Worm (Caenorhabditis elegans) whole organism, late embryonic: ENCODE results near the gene acy-1.

Experiments used
- T23F11.4 ChIP-seq: fragments of 200-800 bp; sonication (Bioruptor generic); optimal IDR thresholded peaks from 2 replicates; lab custom pipeline; 2018; ENCODE audit warnings: mild to moderate bottlenecking, missing genetic modification characterization, missing compliant biosample characterization
- ceh-6 ChIP-seq: fragments of 200-800 bp; sonication (Bioruptor generic); optimal IDR thresholded peaks from 2 replicates; lab custom pipeline; 2018; ENCODE audit warnings: mild to moderate bottlenecking, missing genetic modification characterization, missing compliant biosample characterization
- dve-1 ChIP-seq: sonication (generic microtip); optimal IDR thresholded peaks from 2 replicates; lab custom pipeline; 2017; ENCODE audit warnings: antibody characterized with exemption, mild to moderate bottlenecking, missing genetic modification characterization, missing compliant biosample characterization
- elt-2 ChIP-seq: sonication (generic microtip); optimal IDR thresholded peaks from 2 replicates; lab custom pipeline; 2016; ENCODE audit warnings: missing genetic modification reagents, missing genetic modification characterization, missing compliant biosample characterization
- fkh-10 ChIP-seq: fragments of 150-350 bp; optimal IDR thresholded peaks from 2 replicates; lab custom pipeline; 2014; ENCODE audit warnings: missing biosample characterization, missing genetic modification reagents, missing genetic modification characterization
- fkh-6 ChIP-seq: sonication (generic microtip); optimal IDR thresholded peaks from 2 replicates; lab custom pipeline; 2016; ENCODE audit warnings: missing genetic modification characterization, missing compliant biosample characterization
- nfya-1 ChIP-seq: sonication (generic microtip); optimal IDR thresholded peaks from 2 replicates; lab custom pipeline; 2017; ENCODE audit warnings: missing genetic modification characterization, mild to moderate bottlenecking, missing compliant biosample characterization, antibody characterized with exemption, moderate library complexity
- nhr-11 ChIP-seq: fragments of 150-350 bp; optimal IDR thresholded peaks from 2 replicates; lab custom pipeline; 2014; ENCODE audit warnings: missing biosample characterization, missing genetic modification characterization
- npax-4 ChIP-seq: sonication (generic microtip); optimal IDR thresholded peaks from 2 replicates; lab custom pipeline; 2016; ENCODE audit warnings: missing genetic modification characterization, missing compliant biosample characterization
- pha-4 ChIP-seq: fragments of 150-350 bp; optimal IDR thresholded peaks from 2 replicates; lab custom pipeline; 2018; ENCODE audit warnings: missing biosample characterization, missing genetic modification reagents, missing genetic modification characterization
- rnt-1 ChIP-seq: sonication (generic microtip); optimal IDR thresholded peaks from 2 replicates; lab custom pipeline; 2016; ENCODE audit warnings: missing genetic modification characterization, missing compliant biosample characterization
- unc-55 ChIP-seq: sonication (generic microtip); optimal IDR thresholded peaks from 2 replicates; lab custom pipeline; 2017; ENCODE audit warnings: missing biosample characterization, missing genetic modification reagents, missing genetic modification characterization

- TF ChIP-seq fkh-6 (tag; lab: Kevin White, UChicago) (no peak), fkh-10 (GFP tag; lab: Kevin White, UChicago) (no peak), dve-1 (tag; lab: Kevin White, UChicago) (no peak), nfya-1 (tag; lab: Kevin White, UChicago) (no peak), nhr-11 (no peak), pha-4 (no peak), unc-55 (GFP tag; lab: Kevin White, UChicago) (no peak), elt-2 (tag; lab: Kevin White, UChicago) (no peak), rnt-1 (tag; lab: Kevin White, UChicago) (no peak), T23F11.4 (GFP tag; lab: Kevin White, UChicago) (no peak), npax-4 (no peak), ceh-6 (GFP tag; lab: Kevin White, UChicago) (no peak)
Observed at ce11 chrIII:4677466-4677865, 44.4 kb upstream of the acy-1 start, which contains the start of gene srg-10.
